Fruit fly (Drosophila melanogaster) whole organism, adult: Measurements from ENCODE around the gene Hipk.

Experiments used
- CG12768 ChIP-seq: fragments of 200-800 bp; sonication (Bioruptor generic); optimal IDR thresholded peaks from 2 replicates; lab custom pipeline; 2017; ENCODE audit warnings: missing biosample characterization, missing genetic modification characterization, mild to moderate bottlenecking, moderate library complexity, missing genetic modification reagents
- CG1620 ChIP-seq: fragments of 200-800 bp; sonication (Bioruptor generic); optimal IDR thresholded peaks from 2 replicates; lab custom pipeline; 2016; ENCODE audit warnings: missing biosample characterization, missing genetic modification characterization
- CG5204 ChIP-seq: fragments of 200-800 bp; sonication (Bioruptor generic); optimal IDR thresholded peaks from 2 replicates; lab custom pipeline; 2016; ENCODE audit warnings: missing biosample characterization, missing genetic modification characterization
- Clk ChIP-seq: fragments of 200-800 bp; sonication (Bioruptor generic); optimal IDR thresholded peaks from 2 replicates; lab custom pipeline; 2017; ENCODE audit warnings: missing biosample characterization, missing genetic modification characterization
- Hr96 ChIP-seq: fragments of 200-800 bp; sonication (Bioruptor generic); optimal IDR thresholded peaks from 2 replicates; lab custom pipeline; 2016; ENCODE audit warnings: missing biosample characterization, missing genetic modification characterization
- kay ChIP-seq: fragments of 200-800 bp; sonication (Bioruptor generic); peaks from one replicate; lab custom pipeline; 2016; ENCODE audit warnings: missing biosample characterization, missing genetic modification characterization, borderline replicate concordance
- pad ChIP-seq: fragments of 200-800 bp; sonication (Bioruptor generic); optimal IDR thresholded peaks from 3 replicates; lab custom pipeline; 2017; ENCODE audit warnings: missing biosample characterization, missing genetic modification characterization, mild to moderate bottlenecking, moderate library complexity, missing genetic modification reagents
- tj ChIP-seq: fragments of 200-800 bp; sonication (Bioruptor generic); optimal IDR thresholded peaks from 3 replicates; lab custom pipeline; 2017; ENCODE audit warnings: missing biosample characterization, mild to moderate bottlenecking, missing genetic modification characterization, moderate library complexity

DNA sequence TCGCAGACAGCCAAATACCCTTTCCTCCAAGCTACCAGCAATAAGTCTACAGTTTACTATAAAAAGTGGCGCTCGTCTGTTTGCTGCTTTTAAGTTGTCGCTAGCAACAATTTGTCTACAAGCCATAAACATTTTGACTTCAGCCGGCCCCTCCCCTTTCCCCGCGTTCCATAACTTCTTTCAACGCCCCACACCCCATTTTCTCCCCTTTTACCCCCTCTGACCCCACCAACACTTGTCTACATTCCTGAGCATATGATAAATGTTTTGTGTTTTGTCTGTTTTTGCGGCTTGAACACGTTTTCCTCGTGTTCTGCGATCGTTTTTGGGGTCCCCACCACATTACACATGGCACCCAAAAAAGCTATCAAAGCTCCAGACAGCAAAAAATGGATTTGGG is 29.2 kb upstream of the Hipk start:
- no peak for TF ChIP-seq CG5204 (GFP tag; lab: Kevin White, UChicago)
- TF ChIP-seq Hr96 (GFP tag; lab: Kevin White, UChicago): no peak
- no peak for TF ChIP-seq tj (GFP tag; lab: Kevin White, UChicago)
- no peak for TF ChIP-seq pad (GFP tag; lab: Kevin White, UChicago)
- TF ChIP-seq CG1620 (GFP tag; lab: Kevin White, UChicago): no peak
- TF ChIP-seq kay: no peak
- no peak for TF ChIP-seq CG12768 (GFP tag; lab: Kevin White, UChicago)
- no peak for TF ChIP-seq Clk
